Worm (Caenorhabditis elegans): ENCODE data around the gene rpl-3.

Gene rpl-3

DNA sequence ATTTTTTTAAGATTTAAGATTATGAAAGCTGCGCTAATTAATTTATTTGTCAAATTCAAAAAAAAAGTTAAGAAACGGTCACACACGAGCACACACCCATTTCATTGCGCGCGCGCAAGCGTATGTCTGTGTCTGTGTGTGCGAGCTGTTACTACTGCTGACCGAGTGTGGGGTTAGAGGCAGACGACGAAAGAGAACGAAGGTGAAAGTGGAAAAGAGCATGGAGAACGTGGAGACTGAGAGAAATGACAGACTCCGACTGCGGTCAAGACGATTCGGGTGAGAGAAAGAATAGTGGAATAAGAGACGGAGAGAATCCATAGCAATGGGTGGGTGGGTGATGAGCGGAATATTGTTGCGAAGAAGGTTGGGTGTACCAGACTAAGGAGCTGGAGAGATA is 47.5 kb upstream of the rpl-3 start (continued):
- TF ChIP-seq unc-30 (tag; optimal IDR thresholded peaks at IDR 0.05) (no peak), zip-4 (GFP tag; optimal IDR thresholded peaks at IDR 0.05) (no peak), tlp-1 (tag; optimal IDR thresholded peaks at IDR 0.05) (no peak), jun-1 (tag; optimal IDR thresholded peaks at IDR 0.05) (peak; percentile 25), snpc-4 (tag; optimal IDR thresholded peaks at IDR 0.05) (no peak), nhr-85 (tag) (peak; percentile 77), unc-62 (GFP tag; optimal IDR thresholded peaks at IDR 0.05) (no peak), C16A3.4 (tag; optimal IDR thresholded peaks at IDR 0.05) (peak; percentile 48), lin-35 (GFP tag; optimal IDR thresholded peaks at IDR 0.05) (peak; percentile 44 to 78), egl-13 (tag; optimal IDR thresholded peaks at IDR 0.05) (no peak), nhr-28 (tag; optimal IDR thresholded peaks at IDR 0.05) (no peak), pag-3 (tag; optimal IDR thresholded peaks at IDR 0.05; ENCODE audit: borderline replicate concordance, insufficient read depth) (no peak), nhr-12 (tag; optimal IDR thresholded peaks at IDR 0.05) (no peak), zag-1 (tag; optimal IDR thresholded peaks at IDR 0.05) (no peak), lir-3 (tag; optimal IDR thresholded peaks at IDR 0.05; ENCODE audit: poor library complexity) (no peak), mab-9 (GFP tag; IDR thresholded peaks at IDR 0.05) (0 out of 2 replicates have a peak, but pooled peaks have one; percentile 9), sup-37 (GFP tag; optimal IDR thresholded peaks at IDR 0.05) (peak; percentile 42), C04F5.9 (tag; optimal IDR thresholded peaks at IDR 0.05) (no peak), snu-23 (GFP tag; optimal IDR thresholded peaks at IDR 0.05) (peak; percentile 82), aha-1 (tag; optimal IDR thresholded peaks at IDR 0.05) (no peak), lin-13 (GFP tag; optimal IDR thresholded peaks at IDR 0.05) (peak; percentile 43), ztf-4 (tag; optimal IDR thresholded peaks at IDR 0.05) (no peak), irx-1 (tag; optimal IDR thresholded peaks at IDR 0.05) (no peak), mep-1 (tag; optimal IDR thresholded peaks at IDR 0.05) (peak; percentile 83), efl-1 (optimal IDR thresholded peaks at IDR 0.05) (peak; percentile 66 to 72), efl-1 (GFP tag; optimal IDR thresholded peaks at IDR 0.05 in 1 of 2) (peak; percentile 33 to 79), nhr-77 (tag; optimal IDR thresholded peaks at IDR 0.05) (peak; percentile 45), rnt-1 (tag; optimal IDR thresholded peaks at IDR 0.05) (peak; percentile 86), egl-27 (tag; optimal IDR thresholded peaks at IDR 0.05) (no peak), lin-14 (GFP tag; optimal IDR thresholded peaks at IDR 0.05) (peak; percentile 92), elt-3 (tag; optimal IDR thresholded peaks at IDR 0.05) (peak in 2 of 6 experiments; percentile 10 to 33), swsn-7 (tag; optimal IDR thresholded peaks at IDR 0.05) (peak; percentile 74), nhr-71 (tag; optimal IDR thresholded peaks at IDR 0.05) (peak; percentile 79), aly-2 (tag; optimal IDR thresholded peaks at IDR 0.05) (peak; percentile 27), grh-1 (GFP tag; IDR thresholded peaks at IDR 0.05) (no peak), ztf-11 (tag; optimal IDR thresholded peaks at IDR 0.05) (peak in 1 of 2 experiments; percentile 36), nhr-19 (GFP tag; conservative IDR thresholded peaks at IDR 0.05) (peak; percentile 50), pqm-1 (tag; optimal IDR thresholded peaks at IDR 0.05) (no peak), isw-1 (GFP tag; IDR thresholded peaks at IDR 0.05) (peak; percentile 42; the same call in 1 of the 2 replicates), F16B12.6 (tag; optimal IDR thresholded peaks at IDR 0.05) (peak; percentile 43), fkh-8 (tag; optimal IDR thresholded peaks at IDR 0.05) (peak; percentile 62), dsc-1 (tag; optimal IDR thresholded peaks at IDR 0.05) (peak; percentile 20), lin-15B (tag; optimal IDR thresholded peaks at IDR 0.05) (no peak), unc-130 (tag; optimal IDR thresholded peaks at IDR 0.05) (no peak), tbx-2 (tag; optimal IDR thresholded peaks at IDR 0.05) (peak; percentile 62), ceh-88 (GFP tag; IDR thresholded peaks at IDR 0.05) (no peak), skn-1 (tag; optimal IDR thresholded peaks at IDR 0.05) (peak; percentile 61), nhr-20 (tag; optimal IDR thresholded peaks at IDR 0.05) (peak; percentile 75), fos-1 (tag; optimal IDR thresholded peaks at IDR 0.05) (peak; percentile 35), ets-5 (GFP tag; IDR thresholded peaks at IDR 0.05) (no peak)

Measured in whole organism, L1 larva.